Worm (Caenorhabditis elegans) whole organism, early embryonic: ENCODE data around the gene F52H3.6.

Experiments used
- B0310.2 ChIP-seq: sonication (generic microtip); optimal IDR thresholded peaks from 2 replicates; lab custom pipeline; 2016; ENCODE audit warnings: mild to moderate bottlenecking, missing genetic modification characterization, missing compliant biosample characterization
- F13C5.2 ChIP-seq: sonication (generic microtip); optimal IDR thresholded peaks from 2 replicates; lab custom pipeline; 2017; ENCODE audit warnings: mild to moderate bottlenecking, missing genetic modification characterization, inconsistent platforms, missing compliant biosample characterization
- aly-1 ChIP-seq: sonication (generic microtip); optimal IDR thresholded peaks from 2 replicates; lab custom pipeline; 2016; ENCODE audit warnings: missing genetic modification characterization, missing compliant biosample characterization
- ama-1 ChIP-seq: fragments of 150-350 bp; optimal IDR thresholded peaks from 2 replicates; lab custom pipeline; 2014
- ceh-13 ChIP-seq: fragments of 200-800 bp; sonication (Bioruptor generic); optimal IDR thresholded peaks from 2 replicates; lab custom pipeline; 2018; ENCODE audit warnings: mild to moderate bottlenecking, missing genetic modification characterization, missing compliant biosample characterization
- ceh-36 ChIP-seq: sonication (generic microtip); optimal IDR thresholded peaks from 2 replicates; lab custom pipeline; 2016; ENCODE audit warnings: missing genetic modification characterization, inconsistent platforms, missing compliant biosample characterization
- flt-1 ChIP-seq: fragments of 200-800 bp; sonication (Bioruptor generic); IDR thresholded peaks from 2 replicates; pipeline ENCODE4 v1.3.6; 2022; ENCODE audit warnings: missing genetic modification characterization, missing compliant biosample characterization
- hmbx-1 ChIP-seq: sonication (generic microtip); optimal IDR thresholded peaks from 2 replicates; lab custom pipeline; 2016; ENCODE audit warnings: mild to moderate bottlenecking, missing genetic modification characterization, missing compliant biosample characterization
- hmg-4 ChIP-seq: fragments of 200-800 bp; sonication (Bioruptor generic); optimal IDR thresholded peaks from 2 replicates; lab custom pipeline; 2018; ENCODE audit warnings: mild to moderate bottlenecking, missing genetic modification characterization, missing compliant biosample characterization
- pes-1 ChIP-seq: fragments of 200-800 bp; sonication (Bioruptor generic); IDR thresholded peaks from 2 replicates; pipeline ENCODE4 v1.3.6; 2022; ENCODE audit warnings: missing genetic modification reagents, missing genetic modification characterization, missing compliant biosample characterization
- scrt-1 ChIP-seq: fragments of 200-800 bp; sonication (Bioruptor generic); IDR thresholded peaks from 2 replicates; pipeline ENCODE4 v1.3.6; 2022; ENCODE audit warnings: missing genetic modification characterization, missing compliant biosample characterization
- sea-1 ChIP-seq: fragments of 200-800 bp; sonication (Bioruptor generic); conservative IDR thresholded peaks from 2 replicates; pipeline ENCODE4 v1.3.6; 2022; ENCODE audit warnings: missing genetic modification characterization, missing compliant biosample characterization
- tbx-11 ChIP-seq: fragments of 200-800 bp; sonication (Bioruptor generic); IDR thresholded peaks from 2 replicates; pipeline ENCODE4 v1.3.6; 2022; ENCODE audit warnings: missing genetic modification characterization, missing compliant biosample characterization
- tra-4 ChIP-seq: sonication (generic microtip); optimal IDR thresholded peaks from 2 replicates; lab custom pipeline; 2017; ENCODE audit warnings: missing genetic modification characterization, missing compliant biosample characterization

- TF ChIP-seq flt-1 (GFP tag; lab: Robert Waterston, UW), result no peak
- no peak for TF ChIP-seq F13C5.2 (tag; lab: Kevin White, UChicago)
- no peak for TF ChIP-seq tbx-11 (GFP tag; lab: Robert Waterston, UW)
- TF ChIP-seq ceh-36 (tag; lab: Kevin White, UChicago), result no peak
- TF ChIP-seq sea-1 (GFP tag; lab: Robert Waterston, UW), result no peak
- TF ChIP-seq aly-1 (tag; lab: Kevin White, UChicago), result no peak
- no peak for TF ChIP-seq ceh-13 (GFP tag; lab: Kevin White, UChicago)
- no peak for TF ChIP-seq scrt-1 (GFP tag; lab: Robert Waterston, UW)
- no peak for TF ChIP-seq ama-1
- TF ChIP-seq pes-1 (GFP tag; lab: Robert Waterston, UW), result no peak
- TF ChIP-seq B0310.2, result no peak
- no peak for TF ChIP-seq hmg-4 (GFP tag; lab: Kevin White, UChicago)
- no peak for TF ChIP-seq hmbx-1 (tag; lab: Kevin White, UChicago)
- no peak for TF ChIP-seq tra-4 (tag; lab: Kevin White, UChicago)
Observed at ce11 chrII:10007917-10008316, 20.3 kb downstream of the F52H3.6 start, which contains the start of gene ZK892.5.
